Fruit fly (Drosophila melanogaster): Measurements from ENCODE around the gene CG15563.
A peak's percentile ranks its signal among the peaks of the same experiment; 100 is the strongest.

CG15563 gene

DNA sequence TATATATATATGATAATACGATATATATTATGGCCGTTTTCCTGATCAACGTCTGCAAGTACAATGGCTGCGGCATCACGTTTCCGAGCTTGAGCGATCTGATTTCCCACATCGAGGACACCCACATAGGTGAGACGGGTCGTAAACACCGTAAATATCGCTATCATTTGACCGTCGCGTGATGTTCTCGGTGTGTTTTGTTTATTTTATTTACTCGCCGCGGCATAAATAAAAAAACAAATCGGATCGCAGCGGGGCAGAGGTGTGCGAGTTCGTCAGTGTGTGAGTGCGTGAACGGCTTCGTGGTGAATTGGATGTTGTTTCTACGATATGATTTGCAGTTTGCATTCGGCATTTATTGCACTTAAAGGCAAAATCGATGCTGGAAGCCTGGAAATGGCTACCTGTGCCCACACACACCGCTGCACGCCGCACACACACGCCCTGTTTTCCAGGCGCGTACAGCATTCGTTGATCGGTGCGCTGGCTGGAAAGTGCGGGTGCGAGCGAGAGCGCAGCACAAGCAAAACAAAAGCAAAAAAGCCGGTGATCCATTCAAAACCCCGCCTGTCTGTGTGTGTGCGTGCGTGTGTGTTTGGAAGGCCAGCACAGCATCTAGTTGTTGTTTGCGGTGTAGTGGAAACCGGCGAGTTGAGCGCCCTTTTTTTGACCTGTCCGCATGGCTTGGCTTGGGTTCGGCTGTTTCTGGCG lies 10.6 kb downstream of the CG15563 start (continued):
- TF ChIP-seq lab (GFP tag; optimal IDR thresholded peaks at IDR 0.05) (no peak), chif (GFP tag; optimal IDR thresholded peaks at IDR 0.05) (no peak), CG8089 (GFP tag; optimal IDR thresholded peaks at IDR 0.05) (no peak), pros (GFP tag; optimal IDR thresholded peaks at IDR 0.05) (no peak), CG43689 (GFP tag; IDR thresholded peaks at IDR 0.05) (no peak), CG4404 (GFP tag; IDR thresholded peaks at IDR 0.05) (no peak), gcm (GFP tag; optimal IDR thresholded peaks at IDR 0.05) (peak; percentile 1), mam (GFP tag; optimal IDR thresholded peaks at IDR 0.05) (no peak), sug (tag; optimal IDR thresholded peaks at IDR 0.05) (peak; percentile 5), CG2889 (GFP tag; IDR thresholded peaks at IDR 0.05) (no peak), Dfd (GFP tag; optimal IDR thresholded peaks at IDR 0.05) (no peak), Sox102F (GFP tag; optimal IDR thresholded peaks at IDR 0.05) (no peak), Jarid2 (GFP tag; optimal IDR thresholded peaks at IDR 0.05) (no peak), sr (GFP tag; IDR thresholded peaks at IDR 0.05) (no peak), HLH54F (GFP tag; optimal IDR thresholded peaks at IDR 0.05) (no peak), pho (GFP tag; optimal IDR thresholded peaks at IDR 0.05) (no peak), dysf (GFP tag; IDR thresholded peaks at IDR 0.05) (no peak), gfzf (GFP tag; optimal IDR thresholded peaks at IDR 0.05) (no peak), Pdp1 (GFP tag; optimal IDR thresholded peaks at IDR 0.05) (no peak), CG3407 (GFP tag; optimal IDR thresholded peaks at IDR 0.05) (no peak), Ets65A (GFP tag) (no peak), HHEX (GFP tag; optimal IDR thresholded peaks at IDR 0.05) (no peak), cad (GFP tag; optimal IDR thresholded peaks at IDR 0.05) (peak; percentile 65), CG10959 (GFP tag; IDR thresholded peaks at IDR 0.05) (no peak), Atf-2 (GFP tag; optimal IDR thresholded peaks at IDR 0.05) (no peak), CG14965 (GFP tag; optimal IDR thresholded peaks at IDR 0.05; ENCODE audit: borderline replicate concordance) (no peak), maf-S (GFP tag; optimal IDR thresholded peaks at IDR 0.05) (no peak), CG32767 (GFP tag; IDR thresholded peaks at IDR 0.05) (no peak), Dip3 (GFP tag; optimal IDR thresholded peaks at IDR 0.05) (no peak), NC2β (GFP tag; optimal IDR thresholded peaks at IDR 0.05) (no peak), wdn (GFP tag; IDR thresholded peaks at IDR 0.05) (no peak), lov (optimal IDR thresholded peaks at IDR 0.05) (no peak), lov (GFP tag; IDR thresholded peaks at IDR 0.05) (no peak), D (optimal IDR thresholded peaks at IDR 0.05) (peak; percentile 80), D (GFP tag; optimal IDR thresholded peaks at IDR 0.05) (no peak), Adf1 (GFP tag; IDR thresholded peaks at IDR 0.05) (no peak), kni (GFP tag; optimal IDR thresholded peaks at IDR 0.05) (peak; percentile 48), dimm (GFP tag; IDR thresholded peaks at IDR 0.05) (no peak), CG4360 (GFP tag; IDR thresholded peaks at IDR 0.05) (no peak), CG10274 (GFP tag; optimal IDR thresholded peaks at IDR 0.05) (no peak), CG8924 (tag; optimal IDR thresholded peaks at IDR 0.05) (peak; percentile 43), CG5953 (GFP tag; IDR thresholded peaks at IDR 0.05) (no peak), Opbp (GFP tag; IDR thresholded peaks at IDR 0.05; ENCODE audit: partially characterized antibody) (no peak), zen (tag; optimal IDR thresholded peaks at IDR 0.05) (peak; percentile 3), CG16779 (GFP tag; IDR thresholded peaks at IDR 0.05) (no peak), slp2 (GFP tag; optimal IDR thresholded peaks at IDR 0.05) (no peak), CG14014 (GFP tag; IDR thresholded peaks at IDR 0.05) (no peak), Med (GFP tag) (peak; percentile 48), Scr (GFP tag; IDR thresholded peaks at IDR 0.05; ENCODE audit: partially characterized antibody) (no peak), hkb (optimal IDR thresholded peaks at IDR 0.05) (no peak), hkb (GFP tag; IDR thresholded peaks at IDR 0.05) (no peak), CG5180 (GFP tag; optimal IDR thresholded peaks at IDR 0.05) (no peak)

Data from whole organism, embryonic.